Worm (Caenorhabditis elegans) whole organism, L2 larva: ENCODE results near the gene npr-7.

Experiments
- Y55F3AM.14 ChIP-seq: fragments of 200-800 bp; sonication (Bioruptor generic); optimal IDR thresholded peaks from 2 replicates; lab custom pipeline; 2018; ENCODE audit warnings: mild to moderate bottlenecking, missing genetic modification characterization, missing compliant biosample characterization
- aly-2 ChIP-seq: fragments of 150-350 bp; optimal IDR thresholded peaks from 2 replicates; lab custom pipeline; 2014; ENCODE audit warnings: missing biosample characterization, missing genetic modification characterization
- egl-27 ChIP-seq: sonication (generic microtip); optimal IDR thresholded peaks from 3 replicates; lab custom pipeline; 2017; ENCODE audit warnings: missing biosample characterization, missing genetic modification reagents, missing genetic modification characterization
- lin-13 ChIP-seq: fragments of 150-350 bp; optimal IDR thresholded peaks from 2 replicates; lab custom pipeline; 2014; ENCODE audit warnings: missing biosample characterization, missing genetic modification reagents, missing genetic modification characterization
- lin-39 ChIP-seq: fragments of 150-350 bp; optimal IDR thresholded peaks from 2 replicates; lab custom pipeline; 2014; ENCODE audit warnings: missing biosample characterization, missing genetic modification reagents, missing genetic modification characterization
- mbf-1 ChIP-seq: sonication (generic microtip); optimal IDR thresholded peaks from 2 replicates; lab custom pipeline; 2017; ENCODE audit warnings: missing biosample characterization, missing genetic modification characterization
- nhr-21 ChIP-seq: fragments of 150-350 bp; optimal IDR thresholded peaks from 2 replicates; lab custom pipeline; 2014; ENCODE audit warnings: missing biosample characterization, missing genetic modification characterization
- nhr-25 ChIP-seq: fragments of 150-350 bp; sonication (generic microtip); optimal IDR thresholded peaks from 3 replicates; lab custom pipeline; 2014; ENCODE audit warnings: missing biosample characterization, missing genetic modification characterization
- nhr-77 ChIP-seq: fragments of 150-350 bp; optimal IDR thresholded peaks from 2 replicates; lab custom pipeline; 2014; ENCODE audit warnings: missing biosample characterization, missing genetic modification characterization
- skn-1 ChIP-seq: sonication (generic microtip); optimal IDR thresholded peaks from 2 replicates; lab custom pipeline; 2017; ENCODE audit warnings: missing biosample characterization, missing genetic modification characterization
- unc-62 ChIP-seq: fragments of 150-350 bp; optimal IDR thresholded peaks from 2 replicates; lab custom pipeline; 2014; ENCODE audit warnings: missing biosample characterization, missing genetic modification reagents, missing genetic modification characterization
- ztf-11 ChIP-seq: sonication (generic microtip); optimal IDR thresholded peaks from 2 replicates; lab custom pipeline; 2017; ENCODE audit warnings: missing biosample characterization, missing genetic modification characterization

DNA sequence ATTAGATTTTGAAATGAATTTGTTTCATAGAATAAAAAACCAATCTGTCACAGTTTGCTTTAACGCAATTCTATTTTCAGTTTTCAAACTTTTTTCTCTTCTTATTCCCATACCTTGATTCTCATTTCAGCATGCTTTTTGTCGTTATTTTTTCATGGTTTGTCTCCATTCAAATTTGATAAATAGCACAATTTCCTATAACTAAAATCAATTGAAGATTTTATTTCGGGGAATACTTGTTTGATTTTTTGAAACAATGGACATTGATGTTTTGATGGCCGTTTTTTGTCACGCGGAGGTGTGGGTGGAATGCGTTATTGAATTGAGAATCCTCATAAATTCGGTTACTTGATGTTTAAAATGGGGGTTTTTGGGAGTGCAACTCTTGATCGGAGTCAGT is 36.0 kb downstream of the npr-7 start, which contains the start of gene B0416.11:
- no peak for TF ChIP-seq aly-2 (tag; lab: Kevin White, UChicago)
- no peak for TF ChIP-seq unc-62 (GFP tag; lab: Kevin White, UChicago)
- TF ChIP-seq nhr-77 (tag; lab: Kevin White, UChicago): no peak
- TF ChIP-seq egl-27 (tag; lab: Kevin White, UChicago): no peak
- no peak for TF ChIP-seq ztf-11
- TF ChIP-seq lin-39 (tag; lab: Kevin White, UChicago): no peak
- no peak for TF ChIP-seq nhr-21 (tag; lab: Kevin White, UChicago)
- no peak for TF ChIP-seq Y55F3AM.14 (GFP tag; lab: Kevin White, UChicago)
- TF ChIP-seq lin-13 (GFP tag; lab: Kevin White, UChicago): no peak
- TF ChIP-seq skn-1 (tag; lab: Kevin White, UChicago): no peak
- no peak for TF ChIP-seq nhr-25 (tag; lab: Kevin White, UChicago)
- no peak for TF ChIP-seq mbf-1 (tag; lab: Kevin White, UChicago)
